Worm (Caenorhabditis elegans) whole organism, mixed stage, embryonic: ENCODE results near the gene Y45F10D.14.

Source experiments
- lsy-2 ChIP-seq: fragments of 150-350 bp; optimal IDR thresholded peaks from 2 replicates; lab custom pipeline; 2014; ENCODE audit warnings: missing biosample characterization, missing genetic modification characterization
- nhr-2 ChIP-seq: fragments of 150-350 bp; optimal IDR thresholded peaks from 2 replicates; lab custom pipeline; 2014; ENCODE audit warnings: missing biosample characterization, missing genetic modification characterization
- nhr-237 ChIP-seq: fragments of 150-350 bp; optimal IDR thresholded peaks from 2 replicates; lab custom pipeline; 2014; ENCODE audit warnings: missing biosample characterization, missing genetic modification characterization
- nhr-28 ChIP-seq: fragments of 150-350 bp; optimal IDR thresholded peaks from 2 replicates; lab custom pipeline; 2014; ENCODE audit warnings: missing biosample characterization, missing genetic modification characterization
- snpc-4 ChIP-seq: fragments of 150-350 bp; optimal IDR thresholded peaks from 2 replicates; lab custom pipeline; 2014; ENCODE audit warnings: missing biosample characterization, missing genetic modification characterization
- unc-120 ChIP-seq: sonication (generic microtip); optimal IDR thresholded peaks from 2 replicates; lab custom pipeline; 2017; ENCODE audit warnings: missing genetic modification characterization, missing compliant biosample characterization; ENCODE audit not compliant: poor library complexity, severe bottlenecking
- ztf-11 ChIP-seq: fragments of 150-350 bp; optimal IDR thresholded peaks from 2 replicates; lab custom pipeline; 2014; ENCODE audit warnings: missing biosample characterization, missing genetic modification characterization

DNA sequence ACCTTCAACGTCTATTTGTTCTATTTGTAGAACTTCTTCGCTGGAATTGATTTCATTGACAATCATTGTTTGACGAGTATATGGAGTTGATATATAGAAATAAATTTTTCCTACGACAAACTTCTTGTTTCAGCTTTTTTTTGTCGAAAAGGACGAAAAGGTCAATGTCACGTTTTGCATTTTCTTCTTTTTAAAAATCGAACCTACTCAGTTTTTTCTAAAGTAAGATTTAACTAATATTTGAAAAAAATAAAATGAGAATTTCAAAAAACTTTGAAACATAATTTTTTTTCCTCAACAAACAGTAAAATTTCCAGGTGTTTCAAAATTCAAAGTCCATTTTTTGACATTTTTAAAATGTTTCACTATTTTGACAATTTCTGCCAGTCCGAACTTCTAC, 28.7 kb upstream of the Y45F10D.14 start, which contains the start of gene H08M01.1:
- TF ChIP-seq lsy-2 (no peak), unc-120 (tag; lab: Kevin White, UChicago) (no peak), nhr-237 (no peak), nhr-2 (tag; lab: Kevin White, UChicago) (no peak), snpc-4 (tag; lab: Kevin White, UChicago) (no peak), nhr-28 (tag; lab: Kevin White, UChicago) (no peak), ztf-11 (tag; lab: Kevin White, UChicago) (no peak)
